Fruit fly (Drosophila melanogaster): Measurements from ENCODE around the gene cDIP.

Gene cDIP

DNA sequence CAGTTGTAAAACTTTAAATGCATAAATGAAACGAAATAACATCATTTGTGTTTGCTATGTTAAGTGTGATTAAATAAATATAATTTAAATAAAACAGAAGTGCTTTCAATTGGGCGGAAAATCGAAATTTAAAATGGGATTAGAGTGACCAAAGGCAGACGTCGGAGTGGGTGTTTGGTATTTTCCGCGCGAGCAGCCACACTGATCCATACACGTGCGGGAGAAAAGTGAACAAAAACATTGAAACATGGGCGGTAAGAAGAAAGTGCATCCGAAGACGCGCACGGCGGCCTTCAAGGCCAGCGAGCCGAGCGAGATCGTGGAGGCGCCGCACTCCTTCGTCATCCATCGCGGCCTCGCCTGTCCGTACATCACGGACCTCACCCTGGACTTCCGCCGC, 44.8 kb downstream of the cDIP start, which contains the start of gene ppan:
TSS of gene ppan (plus strand) at position 198 of the 400 bp plus-strand sequence.
- no peak for TF ChIP-seq CG4318 (GFP tag; optimal IDR thresholded peaks at IDR 0.05)
- TF ChIP-seq CG9139 (GFP tag; optimal IDR thresholded peaks at IDR 0.05) = no peak
- peak; percentile 24 for TF ChIP-seq dsx (GFP tag; optimal IDR thresholded peaks at IDR 0.05; ENCODE audit: poor library complexity, severe bottlenecking)
- no peak for TF ChIP-seq vri (GFP tag; optimal IDR thresholded peaks at IDR 0.05)
- TF ChIP-seq esn (GFP tag; optimal IDR thresholded peaks at IDR 0.05) = peak; percentile 0
- TF ChIP-seq Eip78C (GFP tag) = peak; percentile 44
- TF ChIP-seq Sox14 (GFP tag; optimal IDR thresholded peaks at IDR 0.05) = peak; percentile 47

DNA sequence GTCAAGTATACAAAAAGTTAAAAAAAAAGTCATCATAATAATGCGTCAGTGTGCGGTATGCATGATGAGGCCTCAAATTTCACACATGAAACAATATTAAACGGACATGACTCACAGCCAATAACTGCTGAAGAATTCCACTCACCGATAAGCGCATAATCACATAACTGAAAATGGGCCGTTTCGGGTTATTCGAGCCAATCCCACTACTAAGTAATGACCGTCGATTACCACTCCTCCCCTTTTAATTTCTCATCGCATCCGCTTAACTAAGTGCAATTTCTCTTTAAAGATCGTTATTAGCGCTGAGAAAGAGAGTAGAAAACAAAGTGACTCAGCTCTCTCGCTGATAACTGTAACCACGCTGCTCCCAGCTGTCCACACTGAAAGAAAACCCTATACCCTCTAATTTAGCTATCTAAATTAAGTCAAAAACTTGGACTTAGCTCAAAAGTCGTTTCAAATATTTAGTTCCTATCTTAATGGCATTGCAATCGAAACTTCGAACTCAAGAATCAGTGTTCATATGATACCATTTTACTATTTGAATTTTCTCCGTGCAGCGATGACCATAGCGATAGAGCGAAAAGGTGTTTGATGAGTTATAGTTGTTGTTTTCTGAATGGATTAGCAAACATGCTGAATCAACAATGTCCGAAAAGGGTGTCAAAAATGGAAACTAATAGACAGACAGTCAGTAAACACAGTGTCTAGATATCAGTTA, 48.0 kb downstream of the cDIP start:
- TF ChIP-seq CG31627 (GFP tag; optimal IDR thresholded peaks at IDR 0.05) (peak; percentile 50), achi (GFP tag; optimal IDR thresholded peaks at IDR 0.05) (peak; percentile 75), spab (GFP tag; optimal IDR thresholded peaks at IDR 0.05) (no peak), fkh (GFP tag; optimal IDR thresholded peaks at IDR 0.05) (peak; percentile 96), CG34406 (GFP tag; optimal IDR thresholded peaks at IDR 0.05) (peak; percentile 64), CG16779 (tag; optimal IDR thresholded peaks at IDR 0.05) (no peak), fd59A (GFP tag; optimal IDR thresholded peaks at IDR 0.05) (peak; percentile 6), CG8319 (GFP tag; optimal IDR thresholded peaks at IDR 0.05) (peak; percentile 28), CG10631 (GFP tag; optimal IDR thresholded peaks at IDR 0.05) (peak; percentile 50), Gug (GFP tag; IDR thresholded peaks at IDR 0.05) (peak; percentile 67), CG32006 (GFP tag; optimal IDR thresholded peaks at IDR 0.05) (peak; percentile 84), Ets96B (tag; optimal IDR thresholded peaks at IDR 0.05) (peak; percentile 65), cyc (GFP tag; optimal IDR thresholded peaks at IDR 0.05) (peak; percentile 70), vri (GFP tag; optimal IDR thresholded peaks at IDR 0.05) (peak; percentile 67), CG11294 (GFP tag; IDR thresholded peaks at IDR 0.05) (peak; percentile 62; the same call in 1 of the 2 replicates), CG6163 (GFP tag; IDR thresholded peaks at IDR 0.05) (peak; percentile 92), CG10669 (GFP tag; optimal IDR thresholded peaks at IDR 0.05) (no peak), Eip75B (GFP tag; optimal IDR thresholded peaks at IDR 0.05) (peak; percentile 76), CG6854 (GFP tag; optimal IDR thresholded peaks at IDR 0.05) (no peak), dac (GFP tag; optimal IDR thresholded peaks at IDR 0.05) (peak; percentile 52), Lpt (GFP tag; optimal IDR thresholded peaks at IDR 0.05) (peak; percentile 64), CG7368 (GFP tag; optimal IDR thresholded peaks at IDR 0.05) (peak; percentile 52), CG8632 (GFP tag; optimal IDR thresholded peaks at IDR 0.05) (peak; percentile 62), Eip78C (GFP tag) (peak; percentile 95), CG11902 (GFP tag; optimal IDR thresholded peaks at IDR 0.05) (peak; percentile 25), CG11762 (GFP tag; optimal IDR thresholded peaks at IDR 0.05; ENCODE audit: insufficient read depth) (peak; percentile 58), OdsH (GFP tag; optimal IDR thresholded peaks at IDR 0.05) (peak; percentile 83), CG3919 (GFP tag; optimal IDR thresholded peaks at IDR 0.05) (no peak), Hr38 (GFP tag; optimal IDR thresholded peaks at IDR 0.05) (no peak), Sox15 (GFP tag; optimal IDR thresholded peaks at IDR 0.05) (peak; percentile 51), Hr39 (GFP tag; optimal IDR thresholded peaks at IDR 0.05) (peak; percentile 70), Blimp-1 (GFP tag; optimal IDR thresholded peaks at IDR 0.05) (no peak), CG8119 (GFP tag; IDR thresholded peaks at IDR 0.05) (peak; percentile 90), topi (GFP tag; optimal IDR thresholded peaks at IDR 0.05) (peak; percentile 53), CG6792 (GFP tag; optimal IDR thresholded peaks at IDR 0.05) (peak; percentile 66), Hr4 (GFP tag; optimal IDR thresholded peaks at IDR 0.05) (peak; percentile 91), lz (GFP tag; optimal IDR thresholded peaks at IDR 0.05) (peak; percentile 63), esn (GFP tag; optimal IDR thresholded peaks at IDR 0.05) (peak; percentile 70), acj6 (GFP tag; optimal IDR thresholded peaks at IDR 0.05) (peak; percentile 76), Ets21C (GFP tag; optimal IDR thresholded peaks at IDR 0.05) (no peak), CG4318 (GFP tag; optimal IDR thresholded peaks at IDR 0.05) (no peak), dsx (GFP tag; optimal IDR thresholded peaks at IDR 0.05; ENCODE audit: poor library complexity, severe bottlenecking) (peak; percentile 25), Sox102F (GFP tag; optimal IDR thresholded peaks at IDR 0.05) (no peak), eg (GFP tag; IDR thresholded peaks at IDR 0.05) (peak; percentile 89), net (GFP tag; optimal IDR thresholded peaks at IDR 0.05) (peak; percentile 78), svp (GFP tag) (peak; percentile 81)
